Worm (Caenorhabditis elegans): ENCODE results near the gene K03B4.4.

Gene K03B4.4

DNA sequence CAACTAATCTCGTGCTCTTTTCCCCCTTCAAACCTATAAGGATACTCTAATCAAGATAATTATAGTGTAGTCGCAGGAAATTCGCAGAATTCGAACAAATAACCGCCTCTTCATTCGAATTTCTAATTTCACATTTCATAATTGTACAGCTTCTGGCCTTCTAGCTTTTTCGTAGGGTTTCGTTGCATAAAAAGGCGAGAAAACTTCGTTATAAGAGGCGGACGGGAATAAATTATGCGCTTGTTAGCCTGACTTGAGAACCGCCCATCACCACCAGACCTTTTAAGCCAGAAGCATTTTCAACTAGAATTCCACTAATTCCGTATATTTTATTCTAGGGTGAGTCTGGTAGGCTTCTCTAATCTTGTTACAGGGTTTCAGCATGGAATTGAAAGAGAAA is at the start of gene K03B4.4:
Gene K03B4.4, plus strand, starts transcription at position 301 of the 400 bp plus-strand sequence.
- TF ChIP-seq T22C8.4 (GFP tag; IDR thresholded peaks at IDR 0.05) (no peak), ztf-23 (GFP tag; IDR thresholded peaks at IDR 0.05) (no peak), ztf-29 (GFP tag; IDR thresholded peaks at IDR 0.05) (no peak), tab-1 (GFP tag; IDR thresholded peaks at IDR 0.05) (no peak), klf-2 (GFP tag; conservative IDR thresholded peaks at IDR 0.05) (no peak), cog-1 (tag; optimal IDR thresholded peaks at IDR 0.05) (no peak), ref-1 (GFP tag; conservative IDR thresholded peaks at IDR 0.05) (no peak)

DNA sequence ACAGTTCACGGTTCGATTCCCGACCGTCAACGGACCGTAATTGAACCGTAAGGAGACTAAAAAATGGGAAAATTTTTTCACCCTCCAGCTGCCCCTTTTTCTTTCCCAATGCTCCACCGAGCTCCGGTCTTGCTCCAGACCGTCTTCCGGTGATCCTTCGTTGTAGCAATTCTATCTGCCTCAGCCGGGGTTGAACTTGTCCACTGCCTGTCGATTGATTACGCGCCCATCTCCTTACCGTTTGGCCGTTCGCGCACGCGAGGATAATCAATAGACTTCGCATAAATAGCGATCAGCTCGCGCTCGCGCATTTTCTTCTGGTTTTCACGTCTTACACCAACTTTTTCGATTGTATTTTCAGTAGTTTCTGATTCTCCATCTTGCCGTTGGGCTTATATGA is 49.0 kb upstream of the K03B4.4 start:
- peak; percentile 58; the same call in 1 of the 2 replicates for TF ChIP-seq tab-1 (GFP tag; IDR thresholded peaks at IDR 0.05)

DNA sequence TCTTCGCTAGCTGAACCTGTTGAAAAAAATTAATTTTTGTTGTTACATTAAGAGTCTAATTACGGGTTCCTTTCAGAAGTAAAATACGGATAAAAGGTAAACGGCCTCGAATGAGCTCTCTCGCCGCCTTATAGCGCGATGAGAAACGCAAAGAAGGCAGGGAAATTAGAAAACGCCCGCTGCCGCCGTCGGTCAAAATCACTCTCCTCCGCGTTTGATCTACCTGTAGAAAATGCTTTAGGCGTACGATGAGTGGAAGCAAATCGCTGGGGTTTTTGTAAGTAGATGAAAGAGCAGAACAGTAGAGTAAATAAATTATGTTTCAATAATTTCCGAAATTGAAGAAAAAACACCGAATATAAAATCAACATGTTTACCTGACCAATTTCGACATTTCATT is 44.6 kb upstream of the K03B4.4 start:
- TF ChIP-seq T22C8.4 (GFP tag; IDR thresholded peaks at IDR 0.05) (no peak), med-1 (GFP tag; optimal IDR thresholded peaks at IDR 0.05; ENCODE audit: insufficient read depth) (no peak), klf-2 (GFP tag; conservative IDR thresholded peaks at IDR 0.05) (no peak), ztf-29 (GFP tag; IDR thresholded peaks at IDR 0.05) (no peak)

ce11 chrV:4640501-4641150 is 41.1 kb upstream of the K03B4.4 start:
- TF ChIP-seq T22C8.4 (GFP tag; IDR thresholded peaks at IDR 0.05) (no peak), ztf-23 (GFP tag; IDR thresholded peaks at IDR 0.05) (no peak)

ce11 chrV:4642691-4643090 is 39.1 kb upstream of the K03B4.4 start, which contains the start of gene soc-1:
soc-1 (plus strand) TSS chrV:4642952.
- TF ChIP-seq klf-2 (GFP tag; conservative IDR thresholded peaks at IDR 0.05), result no peak
- TF ChIP-seq ztf-23 (GFP tag; IDR thresholded peaks at IDR 0.05), result no peak
- no peak for TF ChIP-seq flt-1 (GFP tag; IDR thresholded peaks at IDR 0.05)
- no peak for TF ChIP-seq ztf-29 (GFP tag; IDR thresholded peaks at IDR 0.05)
- no peak for TF ChIP-seq med-1 (GFP tag; optimal IDR thresholded peaks at IDR 0.05; ENCODE audit: insufficient read depth)
- TF ChIP-seq T22C8.4 (GFP tag; IDR thresholded peaks at IDR 0.05), result no peak
- TF ChIP-seq ref-1 (GFP tag; conservative IDR thresholded peaks at IDR 0.05), result no peak
- no peak for TF ChIP-seq tab-1 (GFP tag; IDR thresholded peaks at IDR 0.05)
- TF ChIP-seq cog-1 (tag; optimal IDR thresholded peaks at IDR 0.05), result no peak

DNA sequence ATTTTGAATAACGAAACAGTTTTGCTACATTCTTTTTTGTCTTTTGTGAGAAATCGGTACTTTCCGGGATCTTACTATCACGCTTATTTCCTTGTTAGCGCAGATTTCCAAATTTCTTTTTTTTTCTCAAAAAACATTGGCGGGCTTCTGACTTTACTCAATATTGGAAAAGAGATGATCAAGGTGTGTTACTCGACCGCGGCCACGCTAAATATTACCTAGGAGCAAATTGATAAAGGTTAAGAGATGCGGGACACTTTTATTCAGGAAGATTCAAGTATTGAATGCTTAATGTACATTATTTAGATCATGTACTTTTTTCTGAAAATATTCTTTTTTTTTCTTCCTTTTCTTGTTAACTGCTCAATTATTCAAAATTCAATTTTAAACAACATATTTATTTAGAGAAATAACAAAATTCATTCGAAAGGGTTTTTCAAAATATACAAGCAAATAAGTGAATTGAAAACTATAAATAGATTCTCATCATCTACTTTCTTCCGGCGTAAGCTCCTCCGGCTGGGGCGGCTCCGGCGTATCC is 34.4 kb upstream of the K03B4.4 start:
- TF ChIP-seq cog-1 (tag; optimal IDR thresholded peaks at IDR 0.05), result no peak

ce11 chrV:4647857-4648256 is 33.9 kb upstream of the K03B4.4 start, which contains the start of gene F41F3.3:
F41F3.3 (minus strand) TSS chrV:4648239.
- TF ChIP-seq cog-1 (tag; optimal IDR thresholded peaks at IDR 0.05), result no peak
- no peak for TF ChIP-seq ref-1 (GFP tag; conservative IDR thresholded peaks at IDR 0.05)
- TF ChIP-seq T22C8.4 (GFP tag; IDR thresholded peaks at IDR 0.05), result no peak
- TF ChIP-seq ztf-29 (GFP tag; IDR thresholded peaks at IDR 0.05), result no peak
- TF ChIP-seq med-1 (GFP tag; optimal IDR thresholded peaks at IDR 0.05; ENCODE audit: insufficient read depth), result no peak
- TF ChIP-seq ztf-23 (GFP tag; IDR thresholded peaks at IDR 0.05), result 0 out of 2 replicates have a peak, but pooled peaks have one; percentile 46
- no peak for TF ChIP-seq klf-2 (GFP tag; conservative IDR thresholded peaks at IDR 0.05)
- TF ChIP-seq flt-1 (GFP tag; IDR thresholded peaks at IDR 0.05), result peak; percentile 65; the same call in 1 of the 2 replicates
- 0 out of 2 replicates have a peak, but pooled peaks have one; percentile 25 for TF ChIP-seq tab-1 (GFP tag; IDR thresholded peaks at IDR 0.05)

DNA sequence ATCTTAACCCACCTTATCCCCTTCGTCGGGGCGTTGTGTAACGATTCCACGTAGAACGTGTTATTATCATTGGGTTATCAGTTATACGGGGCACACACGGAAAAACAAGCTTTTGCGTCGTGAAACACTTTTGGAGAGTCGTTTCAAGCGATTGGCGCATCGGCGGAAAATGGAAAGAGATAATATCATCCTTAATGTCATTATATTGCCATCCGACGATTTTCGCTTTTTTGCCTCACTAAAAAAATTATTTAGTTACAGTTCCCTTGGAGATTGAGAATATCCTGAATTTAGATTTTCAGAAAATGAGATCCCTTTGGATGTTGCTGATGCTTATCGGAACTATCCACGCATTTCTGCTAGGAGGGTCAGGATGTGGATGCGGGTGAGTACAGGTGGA is 33.2 kb upstream of the K03B4.4 start, which contains the start of gene F41F3.8:
Gene F41F3.8, plus strand, starts transcription at position 301 of the 400 bp plus-strand sequence.
- TF ChIP-seq flt-1 (GFP tag; IDR thresholded peaks at IDR 0.05) (no peak), med-1 (GFP tag; optimal IDR thresholded peaks at IDR 0.05; ENCODE audit: insufficient read depth) (no peak), klf-2 (GFP tag; conservative IDR thresholded peaks at IDR 0.05) (no peak), T22C8.4 (GFP tag; IDR thresholded peaks at IDR 0.05) (no peak), cog-1 (tag; optimal IDR thresholded peaks at IDR 0.05) (no peak), ref-1 (GFP tag; conservative IDR thresholded peaks at IDR 0.05) (no peak), ztf-23 (GFP tag; IDR thresholded peaks at IDR 0.05) (no peak), tab-1 (GFP tag; IDR thresholded peaks at IDR 0.05) (no peak), ztf-29 (GFP tag; IDR thresholded peaks at IDR 0.05) (no peak)

ce11 chrV:4649649-4650384 is 32.0 kb upstream of the K03B4.4 start:
- TF ChIP-seq tab-1 (GFP tag; IDR thresholded peaks at IDR 0.05), result no peak
- TF ChIP-seq ztf-23 (GFP tag; IDR thresholded peaks at IDR 0.05), result no peak
- no peak for TF ChIP-seq ref-1 (GFP tag; conservative IDR thresholded peaks at IDR 0.05)
- no peak for TF ChIP-seq ztf-29 (GFP tag; IDR thresholded peaks at IDR 0.05)
- no peak for TF ChIP-seq T22C8.4 (GFP tag; IDR thresholded peaks at IDR 0.05)
- TF ChIP-seq med-1 (GFP tag; optimal IDR thresholded peaks at IDR 0.05; ENCODE audit: insufficient read depth), result no peak
- no peak for TF ChIP-seq flt-1 (GFP tag; IDR thresholded peaks at IDR 0.05)
- TF ChIP-seq klf-2 (GFP tag; conservative IDR thresholded peaks at IDR 0.05), result no peak
- TF ChIP-seq cog-1 (tag; optimal IDR thresholded peaks at IDR 0.05), result no peak

- TF ChIP-seq ref-1 (GFP tag; conservative IDR thresholded peaks at IDR 0.05) (no peak), med-1 (GFP tag; optimal IDR thresholded peaks at IDR 0.05; ENCODE audit: insufficient read depth) (no peak), flt-1 (GFP tag; IDR thresholded peaks at IDR 0.05) (no peak), klf-2 (GFP tag; conservative IDR thresholded peaks at IDR 0.05) (no peak), ztf-23 (GFP tag; IDR thresholded peaks at IDR 0.05) (no peak), T22C8.4 (GFP tag; IDR thresholded peaks at IDR 0.05) (no peak), cog-1 (tag; optimal IDR thresholded peaks at IDR 0.05) (no peak)
Measured at ce11 chrV:4651480-4651879, 30.3 kb upstream of the K03B4.4 start.
